Fruit fly (Drosophila melanogaster) whole organism, pupa: ENCODE results near the gene Syt4.

Experiments used
- CG10348 ChIP-seq: fragments of 200-800 bp; sonication (Bioruptor generic); IDR thresholded peaks from 2 replicates; pipeline ENCODE4 v1.3.6; 2022; ENCODE audit warnings: missing biosample characterization, missing genetic modification characterization
- CG12605 ChIP-seq: fragments of 200-800 bp; sonication (Bioruptor generic); IDR thresholded peaks from 2 replicates; pipeline ENCODE4 v1.3.6; 2022; ENCODE audit warnings: missing biosample characterization, missing genetic modification characterization
- CG13204 ChIP-seq: fragments of 200-800 bp; sonication (Bioruptor generic); optimal IDR thresholded peaks from 2 replicates; lab custom pipeline; 2018; ENCODE audit warnings: missing biosample characterization, mild to moderate bottlenecking, missing genetic modification characterization, moderate library complexity
- CG14655 ChIP-seq: fragments of 200-800 bp; sonication (Bioruptor generic); optimal IDR thresholded peaks from 3 replicates; lab custom pipeline; 2017; ENCODE audit warnings: mild to moderate bottlenecking, missing biosample characterization, missing genetic modification reagents, missing genetic modification characterization
- CG15710 ChIP-seq: fragments of 200-800 bp; sonication (Bioruptor generic); optimal IDR thresholded peaks from 2 replicates; lab custom pipeline; 2018; ENCODE audit warnings: missing biosample characterization, mild to moderate bottlenecking, missing genetic modification characterization, moderate library complexity
- CG17806 ChIP-seq: fragments of 200-800 bp; sonication (Bioruptor generic); optimal IDR thresholded peaks from 2 replicates; lab custom pipeline; 2018; ENCODE audit warnings: missing biosample characterization, mild to moderate bottlenecking, missing genetic modification characterization, moderate library complexity
- CG32121 ChIP-seq: fragments of 200-800 bp; sonication (Bioruptor generic); IDR thresholded peaks from 2 replicates; pipeline ENCODE4 v1.3.6; 2022; ENCODE audit warnings: missing biosample characterization, missing genetic modification characterization
- CG34367 ChIP-seq: fragments of 200-800 bp; sonication (Bioruptor generic); optimal IDR thresholded peaks from 2 replicates; lab custom pipeline; 2018; ENCODE audit warnings: missing biosample characterization, mild to moderate bottlenecking, missing genetic modification characterization
- CG4496 ChIP-seq: fragments of 200-800 bp; sonication (Bioruptor generic); IDR thresholded peaks from 3 replicates; pipeline ENCODE4 v1.3.6; 2022; ENCODE audit warnings: missing biosample characterization, missing genetic modification characterization
- CG8159 ChIP-seq: fragments of 200-800 bp; sonication (Bioruptor generic); optimal IDR thresholded peaks from 3 replicates; lab custom pipeline; 2018; ENCODE audit warnings: missing biosample characterization, mild to moderate bottlenecking, missing genetic modification characterization, moderate library complexity
- CG8301 ChIP-seq: fragments of 200-800 bp; sonication (Bioruptor generic); optimal IDR thresholded peaks from 2 replicates; lab custom pipeline; 2018; ENCODE audit warnings: missing biosample characterization, mild to moderate bottlenecking, missing genetic modification characterization
- CG9948 ChIP-seq: fragments of 200-800 bp; sonication (Bioruptor generic); optimal IDR thresholded peaks from 2 replicates; lab custom pipeline; 2018; ENCODE audit warnings: missing biosample characterization, mild to moderate bottlenecking, missing genetic modification characterization, moderate library complexity
- D1 ChIP-seq: fragments of 200-800 bp; sonication (Bioruptor generic); optimal IDR thresholded peaks from 2 replicates; lab custom pipeline; 2018; ENCODE audit warnings: missing biosample characterization, mild to moderate bottlenecking, missing genetic modification characterization, moderate library complexity
- EcR ChIP-seq: fragments of 200-800 bp; sonication (Bioruptor generic); optimal IDR thresholded peaks from 3 replicates; lab custom pipeline; 2019; ENCODE audit warnings: missing biosample characterization, missing genetic modification characterization, mild to moderate bottlenecking, moderate library complexity, missing genetic modification reagents
- Ets98B ChIP-seq: fragments of 200-800 bp; sonication (Bioruptor generic); IDR thresholded peaks from 2 replicates; pipeline ENCODE4 v1.3.6; 2022; ENCODE audit warnings: missing biosample characterization, missing genetic modification characterization
- Pif1A ChIP-seq: fragments of 200-800 bp; sonication (Bioruptor generic); optimal IDR thresholded peaks from 3 replicates; lab custom pipeline; 2016; ENCODE audit warnings: missing biosample characterization, missing genetic modification characterization
- Pif1B ChIP-seq: fragments of 200-800 bp; sonication (Bioruptor generic); optimal IDR thresholded peaks from 3 replicates; lab custom pipeline; 2016; ENCODE audit warnings: missing biosample characterization, missing genetic modification characterization
- Snoo ChIP-seq: fragments of 200-800 bp; sonication (Bioruptor generic); optimal IDR thresholded peaks from 3 replicates; lab custom pipeline; 2017; ENCODE audit warnings: missing biosample characterization, mild to moderate bottlenecking, missing genetic modification characterization, inconsistent platforms
- fd96Ca ChIP-seq: fragments of 200-800 bp; sonication (Bioruptor generic); IDR thresholded peaks from 3 replicates; pipeline ENCODE4 v1.3.6; 2022; ENCODE audit warnings: missing biosample characterization, missing genetic modification characterization
- gl ChIP-seq: fragments of 200-800 bp; sonication (Bioruptor generic); optimal IDR thresholded peaks from 2 replicates; lab custom pipeline; 2018; ENCODE audit warnings: missing biosample characterization, mild to moderate bottlenecking, missing genetic modification characterization
- rn ChIP-seq: fragments of 200-800 bp; sonication (Bioruptor generic); IDR thresholded peaks from 2 replicates; pipeline ENCODE4 v1.3.6; 2022; ENCODE audit warnings: missing biosample characterization, missing genetic modification characterization

The Syt4 gene

dm6 chr3R:7282244-7282890 is 16.5 kb downstream of the Syt4 start:
- no peak for TF ChIP-seq CG15710 (tag; lab: Kevin White, UChicago)
- TF ChIP-seq Ets98B (GFP tag; lab: Robert Waterston, UW), result no peak
- peak; percentile 53; the same call in 1 of the 3 replicates for TF ChIP-seq CG4496 (GFP tag; lab: Robert Waterston, UW)
- no peak for TF ChIP-seq CG10348 (GFP tag; lab: Robert Waterston, UW)
- peak; percentile 1 for TF ChIP-seq CG8159 (tag; lab: Kevin White, UChicago)
- TF ChIP-seq CG17806 (tag; lab: Kevin White, UChicago), result no peak
- TF ChIP-seq CG8301, result no peak
- TF ChIP-seq CG34367 (tag; lab: Kevin White, UChicago), result no peak
- TF ChIP-seq CG12605 (GFP tag; lab: Robert Waterston, UW), result peak; percentile 28; the same call in 1 of the 2 replicates
- no peak for TF ChIP-seq CG32121
- no peak for TF ChIP-seq gl (tag; lab: Kevin White, UChicago)
- TF ChIP-seq CG14655 (GFP tag; lab: Kevin White, UChicago), result peak; percentile 22
- TF ChIP-seq D1 (tag; lab: Kevin White, UChicago), result no peak
- no peak for TF ChIP-seq Pif1B
- no peak for TF ChIP-seq Snoo
- peak; percentile 26 for TF ChIP-seq CG13204 (GFP tag; lab: Kevin White, UChicago)
- TF ChIP-seq EcR (GFP tag; lab: Kevin White, UChicago), result no peak
- TF ChIP-seq fd96Ca (GFP tag; lab: Robert Waterston, UW), result 0 out of 3 replicates have a peak, but pooled peaks have one; percentile 20
- no peak for TF ChIP-seq CG9948 (tag; lab: Kevin White, UChicago)
- TF ChIP-seq Pif1A (GFP tag; lab: Kevin White, UChicago), result no peak
- TF ChIP-seq rn (GFP tag; lab: Robert Waterston, UW), result no peak; the same call in 1 of the 2 replicates

dm6 chr3R:7285662-7286061 is 19.8 kb downstream of the Syt4 start, which contains the start of gene RacGAP84C:
Gene RacGAP84C, plus strand, starts transcription at chr3R:7285962.
- TF ChIP-seq CG8159 (tag; lab: Kevin White, UChicago) (no peak), EcR (GFP tag; lab: Kevin White, UChicago) (no peak), CG17806 (tag; lab: Kevin White, UChicago) (no peak), D1 (tag; lab: Kevin White, UChicago) (no peak)

- TF ChIP-seq CG17806 (tag; lab: Kevin White, UChicago) (no peak), rn (GFP tag; lab: Robert Waterston, UW) (no peak), gl (tag; lab: Kevin White, UChicago) (no peak), fd96Ca (GFP tag; lab: Robert Waterston, UW) (no peak), CG34367 (tag; lab: Kevin White, UChicago) (no peak), Snoo (no peak), Pif1B (no peak), CG12605 (GFP tag; lab: Robert Waterston, UW) (no peak), CG32121 (no peak), Ets98B (GFP tag; lab: Robert Waterston, UW) (no peak), D1 (tag; lab: Kevin White, UChicago) (no peak), CG13204 (GFP tag; lab: Kevin White, UChicago) (no peak), CG9948 (tag; lab: Kevin White, UChicago) (no peak), CG8301 (no peak), Pif1A (GFP tag; lab: Kevin White, UChicago) (no peak), CG4496 (GFP tag; lab: Robert Waterston, UW) (no peak)
Measured at dm6 chr3R:7304455-7305088, 38.7 kb downstream of the Syt4 start, which contains the start of gene CG42544. Gene CG42544, plus strand, starts transcription at chr3R:7304592.

DNA sequence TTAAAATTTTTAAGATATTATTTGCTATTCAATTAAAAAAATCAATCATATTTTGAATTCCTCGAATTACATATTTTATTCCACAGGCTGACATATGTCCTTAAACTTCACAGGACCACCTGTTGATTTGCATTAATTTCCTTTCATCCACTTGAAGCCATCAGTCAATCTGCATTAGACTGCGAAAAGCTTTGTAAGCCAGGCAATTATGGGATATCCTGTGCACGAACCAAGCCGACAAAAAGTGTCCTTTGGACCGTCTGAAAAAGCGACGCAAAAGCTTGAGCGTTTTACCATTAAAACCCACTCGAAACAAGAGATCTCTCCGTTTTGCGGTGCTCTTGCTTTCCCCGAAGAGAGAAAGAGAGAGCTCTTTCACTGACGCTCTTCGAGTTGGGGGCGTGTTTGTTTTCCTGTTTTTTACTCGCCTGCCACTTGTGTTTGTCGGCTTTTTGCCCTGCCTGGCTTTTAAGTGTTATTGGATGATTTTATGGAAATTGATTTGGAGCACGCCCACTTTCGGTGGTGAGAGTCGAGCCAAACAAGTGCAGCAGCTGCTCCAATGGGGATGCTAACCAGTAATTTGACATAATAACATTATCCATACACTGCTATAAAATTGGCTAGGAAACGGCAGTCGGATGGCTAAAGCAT is 40.8 kb downstream of the Syt4 start:
- TF ChIP-seq CG15710 (tag; lab: Kevin White, UChicago) (no peak), CG34367 (tag; lab: Kevin White, UChicago) (no peak), CG12605 (GFP tag; lab: Robert Waterston, UW) (peak; percentile 52; the same call in 1 of the 2 replicates), EcR (GFP tag; lab: Kevin White, UChicago) (no peak), Pif1A (GFP tag; lab: Kevin White, UChicago) (no peak), CG4496 (GFP tag; lab: Robert Waterston, UW) (0 out of 3 replicates have a peak, but pooled peaks have one; percentile 45)

DNA sequence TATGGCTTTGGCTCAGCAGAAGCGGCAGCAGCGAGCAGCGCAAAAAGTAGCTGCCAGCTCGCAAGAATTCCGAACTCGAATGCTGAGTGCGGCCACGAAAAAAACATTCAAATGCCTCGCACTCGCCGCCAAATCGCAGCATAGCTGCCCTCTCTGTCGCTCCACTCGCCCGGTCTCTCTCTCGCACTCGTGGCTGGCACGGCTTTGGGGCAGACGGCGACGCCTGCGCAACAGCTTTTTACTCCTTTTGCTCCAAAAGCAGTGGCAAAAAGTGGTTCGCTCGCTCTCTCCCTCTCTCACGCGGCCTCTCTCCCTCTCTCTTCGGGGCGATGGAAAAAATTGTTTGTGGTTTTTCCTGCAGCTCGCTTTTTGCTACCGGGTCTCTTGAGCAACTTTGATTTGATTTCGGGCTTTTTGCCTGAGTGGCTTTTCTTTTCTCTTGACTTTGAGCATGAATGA is 43.7 kb downstream of the Syt4 start, which contains the start of gene rn:
Gene rn, minus strand, starts transcription at position 51 of the 459 bp plus-strand sequence.
- no peak for TF ChIP-seq Pif1B
- no peak for TF ChIP-seq CG10348 (GFP tag; lab: Robert Waterston, UW)
- TF ChIP-seq rn (GFP tag; lab: Robert Waterston, UW), result peak; percentile 59
- no peak for TF ChIP-seq CG8159 (tag; lab: Kevin White, UChicago)
- TF ChIP-seq CG4496 (GFP tag; lab: Robert Waterston, UW), result peak; percentile 79
- peak; percentile 3 for TF ChIP-seq Snoo
- TF ChIP-seq Ets98B (GFP tag; lab: Robert Waterston, UW), result peak; percentile 36
- TF ChIP-seq CG9948 (tag; lab: Kevin White, UChicago), result no peak
- peak; percentile 78 for TF ChIP-seq fd96Ca (GFP tag; lab: Robert Waterston, UW)
- no peak for TF ChIP-seq Pif1A (GFP tag; lab: Kevin White, UChicago)
- TF ChIP-seq CG13204 (GFP tag; lab: Kevin White, UChicago), result peak; percentile 19
- peak; percentile 31; the same call in 1 of the 2 replicates for TF ChIP-seq CG32121
- TF ChIP-seq CG34367 (tag; lab: Kevin White, UChicago), result no peak
- peak; percentile 50; the same call in 1 of the 2 replicates for TF ChIP-seq CG12605 (GFP tag; lab: Robert Waterston, UW)
- peak; percentile 49 for TF ChIP-seq gl (tag; lab: Kevin White, UChicago)
- no peak for TF ChIP-seq EcR (GFP tag; lab: Kevin White, UChicago)
- peak; percentile 11 for TF ChIP-seq CG15710 (tag; lab: Kevin White, UChicago)
- TF ChIP-seq, all 21 proteins: peak for 10
